Worm (Caenorhabditis elegans) whole organism, L2 larva: ENCODE results near the gene gsp-2.

Experiments used
- C34F6.9 ChIP-seq: fragments of 150-350 bp; optimal IDR thresholded peaks from 2 replicates; lab custom pipeline; 2014; ENCODE audit warnings: missing biosample characterization, missing genetic modification characterization
- aly-2 ChIP-seq: fragments of 150-350 bp; optimal IDR thresholded peaks from 2 replicates; lab custom pipeline; 2014; ENCODE audit warnings: missing biosample characterization, missing genetic modification characterization
- ceh-82 ChIP-seq: fragments of 150-350 bp; optimal IDR thresholded peaks from 2 replicates; lab custom pipeline; 2014; ENCODE audit warnings: missing biosample characterization, missing genetic modification characterization

DNA sequence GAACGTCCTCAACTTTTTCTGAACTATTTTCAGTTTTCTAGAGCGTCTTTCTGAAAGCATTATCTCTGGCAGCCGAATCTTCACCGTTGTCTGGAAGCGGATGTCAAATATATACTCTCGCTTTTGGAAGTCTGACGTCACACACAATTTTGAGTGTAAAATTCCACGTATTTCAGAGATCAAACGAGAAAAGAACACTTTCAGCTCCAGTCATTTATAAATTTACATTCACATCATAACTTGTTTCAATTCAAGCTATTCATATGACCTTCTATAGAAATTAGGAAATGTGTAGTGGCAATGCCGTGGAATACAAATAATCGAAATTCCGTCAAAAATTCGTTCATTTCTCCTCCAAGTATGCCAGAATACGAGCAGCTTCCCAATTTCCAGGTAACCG, 29.2 kb downstream of the gsp-2 start, which contains the start of gene F08F8.11:
- TF ChIP-seq ceh-82 (tag; lab: Kevin White, UChicago) (no peak), aly-2 (tag; lab: Kevin White, UChicago) (no peak), C34F6.9 (no peak)
